Fruit fly (Drosophila melanogaster) whole organism, embryonic: Measurements from ENCODE around the gene Col4a1.

Source experiments
- Atf6 ChIP-seq: fragments of 200-800 bp; sonication (Bioruptor generic); IDR thresholded peaks from 2 replicates; pipeline ENCODE4 v1.3.6; 2022; ENCODE audit warnings: missing biosample characterization, missing genetic modification characterization
- CG10147 ChIP-seq: fragments of 200-800 bp; sonication (Bioruptor generic); optimal IDR thresholded peaks from 2 replicates; lab custom pipeline; 2019; ENCODE audit warnings: missing biosample characterization, mild to moderate bottlenecking, missing genetic modification characterization, moderate library complexity
- CG10267 ChIP-seq: fragments of 200-800 bp; sonication (Bioruptor generic); optimal IDR thresholded peaks from 2 replicates; lab custom pipeline; 2018; ENCODE audit warnings: missing biosample characterization, mild to moderate bottlenecking, missing genetic modification characterization, moderate library complexity
- CG10274 ChIP-seq: fragments of 200-800 bp; sonication (Bioruptor generic); optimal IDR thresholded peaks from 3 replicates; lab custom pipeline; 2017; ENCODE audit warnings: missing biosample characterization, mild to moderate bottlenecking, missing genetic modification characterization
- CG10431 ChIP-seq: fragments of 200-800 bp; sonication (Bioruptor generic); optimal IDR thresholded peaks from 3 replicates; lab custom pipeline; 2018; ENCODE audit warnings: missing biosample characterization, mild to moderate bottlenecking, missing genetic modification characterization
- CG11696 ChIP-seq: fragments of 200-800 bp; sonication (Bioruptor generic); IDR thresholded peaks from 2 replicates; pipeline ENCODE4 v1.3.6; 2022; ENCODE audit warnings: missing biosample characterization, missing genetic modification characterization
- CG12104 ChIP-seq: fragments of 200-800 bp; sonication (Bioruptor generic); optimal IDR thresholded peaks from 3 replicates; lab custom pipeline; 2016; ENCODE audit warnings: missing biosample characterization, missing genetic modification characterization
- CG12155 ChIP-seq: fragments of 200-800 bp; sonication (Bioruptor generic); optimal IDR thresholded peaks from 3 replicates; lab custom pipeline; 2016; ENCODE audit warnings: missing biosample characterization, missing genetic modification characterization
- CG16863 ChIP-seq: fragments of 200-800 bp; sonication (Bioruptor generic); optimal IDR thresholded peaks from 3 replicates; lab custom pipeline; 2016; ENCODE audit warnings: missing biosample characterization, missing genetic modification characterization
- CG3065 ChIP-seq: fragments of 200-800 bp; sonication (Bioruptor generic); optimal IDR thresholded peaks from 2 replicates; lab custom pipeline; 2016; ENCODE audit warnings: missing biosample characterization, missing genetic modification characterization
- CG32532 ChIP-seq: fragments of 200-800 bp; sonication (Bioruptor generic); IDR thresholded peaks from 2 replicates; pipeline ENCODE4 v1.3.6; 2022; ENCODE audit warnings: missing biosample characterization, missing genetic modification characterization
- CG32772 ChIP-seq: fragments of 200-800 bp; sonication (Bioruptor generic); IDR thresholded peaks from 2 replicates; pipeline ENCODE4 v1.3.6; 2022; ENCODE audit warnings: missing biosample characterization, missing genetic modification characterization
- CG33557 ChIP-seq: fragments of 200-800 bp; sonication (Bioruptor generic); optimal IDR thresholded peaks from 2 replicates; lab custom pipeline; 2019; ENCODE audit warnings: missing biosample characterization, mild to moderate bottlenecking, missing genetic modification characterization, moderate library complexity
- CG3847 ChIP-seq: fragments of 200-800 bp; sonication (Bioruptor generic); IDR thresholded peaks from 2 replicates; pipeline ENCODE4 v1.3.6; 2022; ENCODE audit warnings: missing biosample characterization, missing genetic modification characterization
- CG42726 ChIP-seq: fragments of 200-800 bp; sonication (Bioruptor generic); IDR thresholded peaks from 2 replicates; pipeline ENCODE4 v1.3.6; 2022; ENCODE audit warnings: missing biosample characterization, missing genetic modification characterization; ENCODE audit not compliant: partially characterized antibody
- CG6272 ChIP-seq: fragments of 200-800 bp; sonication (Bioruptor generic); IDR thresholded peaks from 2 replicates; pipeline ENCODE4 v1.3.6; 2022; ENCODE audit warnings: missing biosample characterization, missing genetic modification characterization
- CG7745 ChIP-seq: fragments of 200-800 bp; sonication (Bioruptor generic); optimal IDR thresholded peaks from 2 replicates; lab custom pipeline; 2018; ENCODE audit warnings: missing biosample characterization, mild to moderate bottlenecking, missing genetic modification characterization, moderate library complexity
- CG8765 ChIP-seq: fragments of 200-800 bp; sonication (Bioruptor generic); IDR thresholded peaks from 2 replicates; pipeline ENCODE4 v1.3.6; 2022; ENCODE audit warnings: missing biosample characterization, missing genetic modification characterization
- CG8944 ChIP-seq: fragments of 200-800 bp; sonication (Bioruptor generic); optimal IDR thresholded peaks from 3 replicates; lab custom pipeline; 2016; ENCODE audit warnings: missing biosample characterization, missing genetic modification characterization
- CHES-1-like ChIP-seq: fragments of 200-800 bp; sonication (Bioruptor generic); optimal IDR thresholded peaks from 2 replicates; lab custom pipeline; 2016; ENCODE audit warnings: missing biosample characterization, missing genetic modification characterization
- CoRest ChIP-seq: fragments of 200-800 bp; sonication (Bioruptor generic); optimal IDR thresholded peaks from 3 replicates; lab custom pipeline; 2018; ENCODE audit warnings: missing biosample characterization, mild to moderate bottlenecking, missing genetic modification characterization, moderate library complexity
- Dad ChIP-seq: fragments of 200-800 bp; sonication (Bioruptor generic); optimal IDR thresholded peaks from 3 replicates; lab custom pipeline; 2016; ENCODE audit warnings: missing biosample characterization, missing genetic modification characterization
- Eip74EF ChIP-seq, 2 experiments: fragments of 200-800 bp in 1 of 2; fragments of >200 bp in 1 of 2; sonication (Bioruptor generic) in 1 of 2; optimal IDR thresholded peaks; 2 replicates each; lab custom pipeline; 2017 to 2019; ENCODE audit warnings: missing biosample characterization in 2 of 2, missing genetic modification characterization in 2 of 2, mild to moderate bottlenecking in 1 of 2, moderate library complexity in 1 of 2
- Elba2 ChIP-seq: fragments of 200-800 bp; sonication (Bioruptor generic); optimal IDR thresholded peaks from 3 replicates; lab custom pipeline; 2016; ENCODE audit warnings: missing biosample characterization, missing genetic modification characterization
- Ets65A ChIP-seq: fragments of 200-800 bp; sonication (Bioruptor generic); peaks from one replicate; lab custom pipeline; 2016; ENCODE audit warnings: missing biosample characterization, missing genetic modification characterization
- Gsc ChIP-seq: fragments of 200-800 bp; sonication (Bioruptor generic); IDR thresholded peaks from 2 replicates; pipeline ENCODE4 v1.3.6; 2022; ENCODE audit warnings: missing biosample characterization, missing genetic modification characterization
- Gug ChIP-seq: fragments of 200-800 bp; sonication (Bioruptor generic); IDR thresholded peaks from 4 replicates; pipeline ENCODE4 v1.3.6; 2022; ENCODE audit warnings: missing biosample characterization, missing genetic modification characterization
- H2.0 ChIP-seq: fragments of 200-800 bp; sonication (Bioruptor generic); IDR thresholded peaks from 2 replicates; pipeline ENCODE4 v1.3.6; 2022; ENCODE audit warnings: missing biosample characterization, missing genetic modification characterization
- Hsf ChIP-seq: fragments of 200-800 bp; sonication (Bioruptor generic); optimal IDR thresholded peaks from 3 replicates; lab custom pipeline; 2016; ENCODE audit warnings: missing biosample characterization, missing genetic modification characterization
- Jarid2 ChIP-seq: fragments of 200-800 bp; sonication (Bioruptor generic); optimal IDR thresholded peaks from 3 replicates; lab custom pipeline; 2017; ENCODE audit warnings: mild to moderate bottlenecking, missing biosample characterization, missing genetic modification reagents, missing genetic modification characterization
- MBD-R2 ChIP-seq: fragments of 200-800 bp; sonication (Bioruptor generic); IDR thresholded peaks from 2 replicates; pipeline ENCODE4 v1.3.6; 2022; ENCODE audit warnings: missing biosample characterization, missing genetic modification characterization
- MESR4 ChIP-seq: fragments of 200-800 bp; sonication (Bioruptor generic); optimal IDR thresholded peaks from 2 replicates; lab custom pipeline; 2018; ENCODE audit warnings: missing biosample characterization, mild to moderate bottlenecking, missing genetic modification characterization, moderate library complexity
- Poxn ChIP-seq: fragments of 200-800 bp; sonication (Bioruptor generic); IDR thresholded peaks from 2 replicates; pipeline ENCODE4 v1.3.6; 2022; ENCODE audit warnings: missing biosample characterization, missing genetic modification characterization
- Six4 ChIP-seq: fragments of 200-800 bp; sonication (Bioruptor generic); optimal IDR thresholded peaks from 2 replicates; lab custom pipeline; 2016; ENCODE audit warnings: missing biosample characterization, missing genetic modification characterization
- ab ChIP-seq: fragments of 200-800 bp; sonication (Bioruptor generic); optimal IDR thresholded peaks from 2 replicates; lab custom pipeline; 2016; ENCODE audit warnings: missing biosample characterization, missing genetic modification characterization
- bigmax ChIP-seq: fragments of 200-800 bp; sonication (Bioruptor generic); optimal IDR thresholded peaks from 2 replicates; lab custom pipeline; 2018; ENCODE audit warnings: missing biosample characterization, mild to moderate bottlenecking, missing genetic modification characterization
- chm ChIP-seq: fragments of 200-800 bp; sonication (Bioruptor generic); IDR thresholded peaks from 2 replicates; pipeline ENCODE4 v1.3.6; 2022; ENCODE audit warnings: missing biosample characterization, missing genetic modification characterization
- chn ChIP-seq: fragments of 200-800 bp; sonication (Bioruptor generic); optimal IDR thresholded peaks from 2 replicates; lab custom pipeline; 2016; ENCODE audit warnings: missing biosample characterization, missing genetic modification characterization
- crol ChIP-seq: fragments of 200-800 bp; sonication (Bioruptor generic); IDR thresholded peaks from 2 replicates; pipeline ENCODE4 v1.3.6; 2022; ENCODE audit warnings: missing biosample characterization, missing genetic modification characterization
- disco-r ChIP-seq: fragments of 200-800 bp; sonication (Bioruptor generic); optimal IDR thresholded peaks from 2 replicates; lab custom pipeline; 2016; ENCODE audit warnings: missing biosample characterization, missing genetic modification characterization
- hb ChIP-seq: fragments of 200-800 bp; sonication (Bioruptor generic); IDR thresholded peaks from 3 replicates; pipeline ENCODE4 v1.3.6; 2022; ENCODE audit warnings: missing biosample characterization, missing genetic modification characterization; ENCODE audit not compliant: partially characterized antibody
- knrl ChIP-seq: fragments of 200-800 bp; sonication (Bioruptor generic); IDR thresholded peaks from 3 replicates; pipeline ENCODE4 v1.3.6; 2022; ENCODE audit warnings: missing biosample characterization, missing genetic modification characterization; ENCODE audit not compliant: partially characterized antibody
- lbe ChIP-seq: fragments of 200-800 bp; sonication (Bioruptor generic); optimal IDR thresholded peaks from 2 replicates; lab custom pipeline; 2016; ENCODE audit warnings: missing biosample characterization, mild to moderate bottlenecking, missing genetic modification characterization
- lilli ChIP-seq: fragments of 200-800 bp; sonication (Bioruptor generic); optimal IDR thresholded peaks from 3 replicates; lab custom pipeline; 2016; ENCODE audit warnings: missing biosample characterization, missing genetic modification characterization
- p53 ChIP-seq: fragments of 200-800 bp; sonication (Bioruptor generic); optimal IDR thresholded peaks from 2 replicates; lab custom pipeline; 2016; ENCODE audit warnings: missing biosample characterization, missing genetic modification characterization
- psq ChIP-seq: fragments of 200-800 bp; sonication (Bioruptor generic); optimal IDR thresholded peaks from 2 replicates; lab custom pipeline; 2017; ENCODE audit warnings: missing biosample characterization, missing genetic modification characterization
- sens ChIP-seq: fragments of 200-800 bp; sonication (Bioruptor generic); peaks from one replicate; lab custom pipeline; 2016; ENCODE audit warnings: missing biosample characterization, missing genetic modification characterization
- sr ChIP-seq: fragments of 200-800 bp; sonication (Bioruptor generic); IDR thresholded peaks from 3 replicates; pipeline ENCODE4 v1.3.6; 2022; ENCODE audit warnings: missing biosample characterization, missing genetic modification characterization
- ssp ChIP-seq: fragments of 200-800 bp; sonication (Bioruptor generic); IDR thresholded peaks from 2 replicates; pipeline ENCODE4 v1.3.6; 2022; ENCODE audit warnings: missing biosample characterization, missing genetic modification characterization
- sug ChIP-seq: fragments of 200-800 bp; optimal IDR thresholded peaks from 2 replicates; lab custom pipeline; 2019; ENCODE audit warnings: missing biosample characterization, mild to moderate bottlenecking, missing genetic modification characterization, moderate library complexity
- toy ChIP-seq: fragments of 200-800 bp; sonication (Bioruptor generic); IDR thresholded peaks from 2 replicates; pipeline ENCODE4 v1.3.6; 2022; ENCODE audit warnings: missing biosample characterization, missing genetic modification characterization
- zen2 ChIP-seq: fragments of 200-800 bp; sonication (Bioruptor generic); IDR thresholded peaks from 3 replicates; pipeline ENCODE4 v1.3.6; 2022; ENCODE audit warnings: missing biosample characterization, missing genetic modification characterization; ENCODE audit not compliant: partially characterized antibody

Gene Col4a1

DNA sequence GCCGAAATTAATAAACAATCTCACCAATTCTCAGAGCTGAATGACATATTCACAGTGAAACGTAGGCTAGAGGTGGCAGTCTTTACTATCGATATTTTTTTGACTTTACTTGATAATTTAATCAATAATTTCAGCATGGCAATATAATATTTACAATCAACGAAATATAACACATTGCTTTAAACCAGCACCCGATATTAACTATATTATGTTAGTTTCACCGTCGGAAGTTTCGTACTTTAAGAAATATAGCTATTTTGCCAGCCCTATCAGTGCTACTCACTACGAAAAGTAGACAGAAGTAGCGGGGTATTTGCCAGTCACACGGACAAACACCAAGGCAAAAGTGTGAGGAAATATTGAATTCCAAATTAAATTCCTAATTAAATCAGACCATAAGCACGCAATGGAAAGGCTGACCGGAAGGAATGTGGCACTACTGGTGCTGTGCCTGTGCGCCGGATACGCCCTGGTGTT is 18.6 kb upstream of the Col4a1 start, which contains the start of the genes CG31917, Tfb5 and SelT (continued):
- no peak for TF ChIP-seq CG10431
- TF ChIP-seq CG32532 (GFP tag; lab: Robert Waterston, UW), result peak; percentile 50; the same call in 1 of the 2 replicates
- TF ChIP-seq CG10267, result peak; percentile 52
- TF ChIP-seq ssp (GFP tag; lab: Robert Waterston, UW), result 0 out of 2 replicates have a peak, but pooled peaks have one; percentile 23
- peak; percentile 82 for TF ChIP-seq lilli
- no peak for TF ChIP-seq Gsc
- TF ChIP-seq Six4, result no peak
- peak; percentile 89 for TF ChIP-seq sens
- TF ChIP-seq Poxn, result no peak
- TF ChIP-seq bigmax, result no peak
- TF ChIP-seq knrl (GFP tag; lab: Robert Waterston, UW), result peak; percentile 80
- no peak for TF ChIP-seq sr (GFP tag; lab: Robert Waterston, UW)
- TF ChIP-seq MBD-R2 (GFP tag; lab: Robert Waterston, UW), result peak; percentile 93
- no peak for TF ChIP-seq CG10147 (GFP tag; lab: Kevin White, UChicago)
- TF ChIP-seq CG6272 (GFP tag; lab: Robert Waterston, UW), result no peak
- no peak for TF ChIP-seq chm (GFP tag; lab: Robert Waterston, UW)
- peak; percentile 40 for TF ChIP-seq CG12104 (GFP tag; lab: Kevin White, UChicago)
- no peak for TF ChIP-seq CG3065 (GFP tag; lab: Kevin White, UChicago)
- peak; percentile 28; the same call in 2 of the 3 replicates for TF ChIP-seq zen2 (GFP tag; lab: Robert Waterston, UW)
- TF ChIP-seq toy (GFP tag; lab: Robert Waterston, UW), result no peak
- no peak for TF ChIP-seq Elba2 (GFP tag; lab: Kevin White, UChicago)
- no peak for TF ChIP-seq Gug
- TF ChIP-seq Ets65A (GFP tag; lab: Kevin White, UChicago), result peak; percentile 94
- TF ChIP-seq CoRest (tag; lab: Kevin White, UChicago), result peak; percentile 70
- TF ChIP-seq chn (GFP tag; lab: Kevin White, UChicago), result peak; percentile 9
- peak; percentile 48 for TF ChIP-seq lbe (GFP tag; lab: Kevin White, UChicago)
- no peak for TF ChIP-seq CG7745
- no peak for TF ChIP-seq ab (GFP tag; lab: Kevin White, UChicago)
- no peak for TF ChIP-seq CG32772
- peak; percentile 73 for TF ChIP-seq Hsf (GFP tag; lab: Kevin White, UChicago)
- peak; percentile 56 for TF ChIP-seq CG33557 (GFP tag; lab: Kevin White, UChicago)
- peak; percentile 65 for TF ChIP-seq MESR4 (GFP tag; lab: Kevin White, UChicago)
- no peak for TF ChIP-seq p53 (GFP tag; lab: Kevin White, UChicago)
- TF ChIP-seq CG42726 (GFP tag; lab: Robert Waterston, UW), result no peak; the same call in 1 of the 2 replicates
- peak; percentile 71 for TF ChIP-seq CHES-1-like (GFP tag; lab: Kevin White, UChicago)
- peak; percentile 55 for TF ChIP-seq disco-r (GFP tag; lab: Kevin White, UChicago)
- TF ChIP-seq Eip74EF (GFP tag; optimal IDR thresholded peaks at IDR 0.05; lab: Kevin White, UChicago), result peak in 1 of 2 experiments; percentile 4
- TF ChIP-seq H2.0 (GFP tag; lab: Robert Waterston, UW), result no peak
- TF ChIP-seq CG3847, result peak; percentile 58
- TF ChIP-seq CG8944 (GFP tag; lab: Kevin White, UChicago), result peak; percentile 36
- no peak for TF ChIP-seq CG11696 (GFP tag; lab: Robert Waterston, UW)
- no peak for TF ChIP-seq psq (GFP tag; lab: Kevin White, UChicago)
- TF ChIP-seq Jarid2 (GFP tag; lab: Kevin White, UChicago), result no peak
- no peak for TF ChIP-seq CG10274 (GFP tag; lab: Kevin White, UChicago)
- peak; percentile 30; the same call in 1 of the 2 replicates for TF ChIP-seq Atf6 (GFP tag; lab: Robert Waterston, UW)
- TF ChIP-seq Dad (GFP tag; lab: Kevin White, UChicago), result peak; percentile 65
- no peak for TF ChIP-seq sug
- TF ChIP-seq crol (GFP tag; lab: Robert Waterston, UW), result no peak
- TF ChIP-seq CG16863 (GFP tag; lab: Kevin White, UChicago), result peak; percentile 57
- no peak for TF ChIP-seq CG8765 (GFP tag; lab: Robert Waterston, UW)
- peak; percentile 66 for TF ChIP-seq CG12155 (GFP tag; lab: Kevin White, UChicago)
- peak; percentile 58; the same call in 1 of the 3 replicates for TF ChIP-seq hb
